Fruit fly (Drosophila melanogaster) whole organism: ENCODE results near the gene not.

ENCODE experiments used
- CG8478 ChIP-seq: fragments of >200 bp; optimal IDR thresholded peaks from 2 replicates; lab custom pipeline; 2018; ENCODE audit warnings: inconsistent platforms
- Dll ChIP-seq: fragments of >200 bp; optimal IDR thresholded peaks from 2 replicates; lab custom pipeline; 2017
- pan ChIP-seq: fragments of >200 bp; optimal IDR thresholded peaks from 2 replicates; lab custom pipeline; 2017
- usp ChIP-seq: fragments of >200 bp; optimal IDR thresholded peaks from 2 replicates; lab custom pipeline; 2017; ENCODE audit warnings: missing biosample characterization, missing genetic modification characterization, mixed read lengths

DNA sequence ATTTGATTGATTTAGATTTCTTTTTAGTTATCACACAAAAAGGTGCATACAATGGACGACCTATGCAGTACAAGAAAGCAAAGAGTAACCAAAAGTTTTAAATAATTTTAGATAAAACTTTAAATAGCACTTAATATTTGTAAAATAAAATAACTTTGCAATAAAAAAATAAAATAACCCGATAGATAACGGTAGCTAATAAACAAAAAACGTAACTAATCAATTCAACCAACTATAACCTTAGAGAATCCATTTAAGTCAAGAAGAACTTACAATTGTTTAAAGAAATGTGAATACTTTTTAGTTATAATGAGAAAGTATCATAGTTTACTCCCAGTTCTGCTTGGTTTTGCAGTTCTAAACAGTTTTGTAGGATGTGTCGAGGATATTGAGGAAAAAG, 12.6 kb downstream of the not start, which contains the start of gene CG32201:
- TF ChIP-seq pan (lab: Kevin White, UChicago): no peak
- no peak for TF ChIP-seq CG8478 (lab: Kevin White, UChicago)
- TF ChIP-seq usp (GFP tag; lab: Kevin White, UChicago): no peak
- TF ChIP-seq Dll (lab: Kevin White, UChicago): no peak
